4 worm cellular contexts compared by ENCODE assay signal in genomic region chrV:9273587-9273986, ce11.
TF ChIP-seq lines count a peak whose summit lies in the region.

No protein-coding gene starts in this region.

TF ChIP-seq in whole organism, L2 larva, 48 proteins besides CTCF, POLR2A, EP300 and RAD21 (continues in another document):
- TF ChIP-seq ceh-82 (tag; optimal IDR thresholded peaks at IDR 0.05; lab: Kevin White, UChicago) = peak; percentile 66
- no peak for TF ChIP-seq mbf-1 (tag; optimal IDR thresholded peaks at IDR 0.05; lab: Kevin White, UChicago)
- TF ChIP-seq nhr-6 (tag; optimal IDR thresholded peaks at IDR 0.05; lab: Kevin White, UChicago) = peak; percentile 81
- TF ChIP-seq skn-1 (tag; optimal IDR thresholded peaks at IDR 0.05; lab: Kevin White, UChicago) = no peak
- peak; percentile 86 for TF ChIP-seq zag-1 (tag; optimal IDR thresholded peaks at IDR 0.05; lab: Kevin White, UChicago)
- peak; percentile 26 for TF ChIP-seq nhr-25 (tag; optimal IDR thresholded peaks at IDR 0.05; lab: Kevin White, UChicago)
- peak; percentile 70 for TF ChIP-seq lin-13 (GFP tag; optimal IDR thresholded peaks at IDR 0.05; lab: Kevin White, UChicago)
- TF ChIP-seq unc-39 (tag; optimal IDR thresholded peaks at IDR 0.05; lab: Kevin White, UChicago) = peak; percentile 68
- peak; percentile 76 for TF ChIP-seq mab-5 (tag; optimal IDR thresholded peaks at IDR 0.05; lab: Kevin White, UChicago)
- peak; percentile 52 for TF ChIP-seq fos-1 (tag; optimal IDR thresholded peaks at IDR 0.05; lab: Kevin White, UChicago)
- TF ChIP-seq blmp-1 (tag; optimal IDR thresholded peaks at IDR 0.05; lab: Kevin White, UChicago; ENCODE audit: insufficient read depth) = peak; percentile 21
- peak; percentile 86 for TF ChIP-seq sem-4 (tag; optimal IDR thresholded peaks at IDR 0.05; lab: Kevin White, UChicago)
- TF ChIP-seq unc-55 (GFP tag; optimal IDR thresholded peaks at IDR 0.05; lab: Kevin White, UChicago) = peak; percentile 93
- TF ChIP-seq C34F6.9 (tag; optimal IDR thresholded peaks at IDR 0.05; lab: Kevin White, UChicago) = peak; percentile 74
- no peak for TF ChIP-seq nhr-12 (tag; optimal IDR thresholded peaks at IDR 0.05; lab: Kevin White, UChicago)
- no peak for TF ChIP-seq dmd-4 (tag; optimal IDR thresholded peaks at IDR 0.05; lab: Kevin White, UChicago)
- no peak for TF ChIP-seq ZK546.5 (tag; optimal IDR thresholded peaks at IDR 0.05; lab: Kevin White, UChicago)
- no peak for TF ChIP-seq elt-1 (tag; optimal IDR thresholded peaks at IDR 0.05; lab: Kevin White, UChicago)
- TF ChIP-seq egl-27 (tag; optimal IDR thresholded peaks at IDR 0.05; lab: Kevin White, UChicago) = peak; percentile 7
- TF ChIP-seq unc-62 (GFP tag; optimal IDR thresholded peaks at IDR 0.05; lab: Kevin White, UChicago) = no peak
- TF ChIP-seq R02D3.7 (tag; optimal IDR thresholded peaks at IDR 0.05; lab: Kevin White, UChicago) = no peak
- peak; percentile 17 for TF ChIP-seq nhr-21 (tag; optimal IDR thresholded peaks at IDR 0.05; lab: Kevin White, UChicago)
- TF ChIP-seq lin-11 (tag; optimal IDR thresholded peaks at IDR 0.05; lab: Kevin White, UChicago) = peak; percentile 17

TF ChIP-seq in whole organism, L4 larva, 104 proteins besides CTCF, POLR2A, EP300 and RAD21 (continues in another document):
- TF ChIP-seq tag-97 (GFP tag; IDR thresholded peaks at IDR 0.05; lab: Robert Waterston, UW) (no peak), mep-1 (tag; optimal IDR thresholded peaks at IDR 0.05; lab: Kevin White, UChicago) (peak; percentile 74), dpl-1 (GFP tag; optimal IDR thresholded peaks at IDR 0.05; lab: Kevin White, UChicago) (peak; percentile 16), lin-15B (tag; optimal IDR thresholded peaks at IDR 0.05; lab: Kevin White, UChicago) (no peak), tra-1 (GFP tag; IDR thresholded peaks at IDR 0.05; lab: Robert Waterston, UW) (0 out of 2 replicates have a peak, but pooled peaks have one; percentile 23), dve-1 (tag; optimal IDR thresholded peaks at IDR 0.05; lab: Kevin White, UChicago; ENCODE audit: insufficient read depth) (peak; percentile 61), lin-13 (GFP tag; optimal IDR thresholded peaks at IDR 0.05; lab: Kevin White, UChicago) (no peak), nhr-28 (tag; optimal IDR thresholded peaks at IDR 0.05; lab: Kevin White, UChicago) (peak; percentile 94), nhr-102 (tag; optimal IDR thresholded peaks at IDR 0.05; lab: Kevin White, UChicago) (no peak), Y48G9A.11 (GFP tag; IDR thresholded peaks at IDR 0.05; lab: Robert Waterston, UW) (no peak), lin-39 (tag; optimal IDR thresholded peaks at IDR 0.05; lab: Kevin White, UChicago) (no peak), nhr-11 (tag; optimal IDR thresholded peaks at IDR 0.05; lab: Kevin White, UChicago) (peak; percentile 59), unc-130 (GFP tag; optimal IDR thresholded peaks at IDR 0.05; lab: Kevin White, UChicago) (no peak), daf-19 (GFP tag; conservative IDR thresholded peaks at IDR 0.05; lab: Robert Waterston, UW) (no peak), daf-16 (GFP tag; optimal IDR thresholded peaks at IDR 0.05; lab: Kevin White, UChicago) (peak in 1 of 2 experiments; percentile 46), daf-16 (tag; optimal IDR thresholded peaks at IDR 0.05; lab: Kevin White, UChicago) (no peak), dmd-6 (GFP tag; IDR thresholded peaks at IDR 0.05; lab: Robert Waterston, UW) (peak; percentile 54), mxl-3 (GFP tag; optimal IDR thresholded peaks at IDR 0.05; lab: Kevin White, UChicago) (peak; percentile 66), F37D6.2 (tag; optimal IDR thresholded peaks at IDR 0.05; lab: Kevin White, UChicago) (no peak), mes-2 (tag; optimal IDR thresholded peaks at IDR 0.05; lab: Kevin White, UChicago; ENCODE audit: poor library complexity, severe bottlenecking) (peak; percentile 46), madf-9 (GFP tag; conservative IDR thresholded peaks at IDR 0.05; lab: Robert Waterston, UW) (no peak), aha-1 (tag; lab: Kevin White, UChicago) (peak; percentile 91), ctbp-1 (GFP tag; IDR thresholded peaks at IDR 0.05; lab: Robert Waterston, UW) (peak; percentile 81), ceh-20 (GFP tag; IDR thresholded peaks at IDR 0.05; lab: Robert Waterston, UW) (0 out of 2 replicates have a peak, but pooled peaks have one; percentile 43)

TF ChIP-seq in whole organism, late embryonic, 69 proteins besides CTCF, POLR2A, EP300 and RAD21 (continues in another document):
- TF ChIP-seq hlh-15 (tag; optimal IDR thresholded peaks at IDR 0.05; lab: Kevin White, UChicago) (no peak), lim-6 (tag; optimal IDR thresholded peaks at IDR 0.05; lab: Kevin White, UChicago) (no peak), pha-2 (tag; optimal IDR thresholded peaks at IDR 0.05; lab: Kevin White, UChicago) (no peak), sox-2 (GFP tag; IDR thresholded peaks at IDR 0.05; lab: Robert Waterston, UW) (no peak), madf-2 (tag; optimal IDR thresholded peaks at IDR 0.05; lab: Kevin White, UChicago) (no peak), npax-4 (tag; optimal IDR thresholded peaks at IDR 0.05; lab: Kevin White, UChicago) (no peak), C08G9.2 (tag; optimal IDR thresholded peaks at IDR 0.05; lab: Kevin White, UChicago) (peak; percentile 43), K09A11.1 (tag; optimal IDR thresholded peaks at IDR 0.05; lab: Kevin White, UChicago; ENCODE audit: insufficient read depth) (no peak), unc-42 (tag; optimal IDR thresholded peaks at IDR 0.05; lab: Kevin White, UChicago) (peak; percentile 56), mec-3 (tag; optimal IDR thresholded peaks at IDR 0.05; lab: Kevin White, UChicago; ENCODE audit: borderline replicate concordance) (no peak), hlh-8 (tag; optimal IDR thresholded peaks at IDR 0.05; lab: Kevin White, UChicago) (no peak), sox-4 (tag; optimal IDR thresholded peaks at IDR 0.05; lab: Kevin White, UChicago) (no peak), ceh-22 (tag; optimal IDR thresholded peaks at IDR 0.05; lab: Kevin White, UChicago) (no peak), pros-1 (tag; optimal IDR thresholded peaks at IDR 0.05; lab: Kevin White, UChicago) (no peak), unc-86 (tag; optimal IDR thresholded peaks at IDR 0.05; lab: Kevin White, UChicago) (no peak), ceh-19 (GFP tag; optimal IDR thresholded peaks at IDR 0.05; lab: Kevin White, UChicago) (peak; percentile 7), ceh-34 (tag; optimal IDR thresholded peaks at IDR 0.05; lab: Kevin White, UChicago) (peak; percentile 32), ceh-48 (tag; optimal IDR thresholded peaks at IDR 0.05; lab: Kevin White, UChicago) (no peak), ceh-18 (tag; optimal IDR thresholded peaks at IDR 0.05; lab: Kevin White, UChicago) (peak; percentile 66), lin-11 (tag; optimal IDR thresholded peaks at IDR 0.05; lab: Kevin White, UChicago) (no peak), unc-55 (GFP tag; optimal IDR thresholded peaks at IDR 0.05; lab: Kevin White, UChicago) (peak; percentile 26), ahr-1 (tag; optimal IDR thresholded peaks at IDR 0.05; lab: Kevin White, UChicago) (no peak), T23F11.4 (GFP tag; optimal IDR thresholded peaks at IDR 0.05; lab: Kevin White, UChicago) (no peak), ets-4 (tag; optimal IDR thresholded peaks at IDR 0.05; lab: Kevin White, UChicago) (no peak), nfya-1 (tag; optimal IDR thresholded peaks at IDR 0.05; lab: Kevin White, UChicago) (peak; percentile 69), ztf-16 (tag; optimal IDR thresholded peaks at IDR 0.05; lab: Kevin White, UChicago) (no peak), tbx-2 (tag; optimal IDR thresholded peaks at IDR 0.05; lab: Kevin White, UChicago) (peak; percentile 59)

TF ChIP-seq in whole organism, mixed stage, embryonic, 35 proteins besides CTCF, POLR2A, EP300 and RAD21 (continues in another document):
- TF ChIP-seq flh-1 (GFP tag; optimal IDR thresholded peaks at IDR 0.05; lab: Kevin White, UChicago) (no peak), nhr-12 (tag; optimal IDR thresholded peaks at IDR 0.05; lab: Kevin White, UChicago) (no peak), M03D4.4 (tag; optimal IDR thresholded peaks at IDR 0.05; lab: Kevin White, UChicago) (peak; percentile 40), unc-120 (tag; optimal IDR thresholded peaks at IDR 0.05; lab: Kevin White, UChicago; ENCODE audit: poor library complexity, severe bottlenecking) (peak; percentile 49), unc-62 (GFP tag; optimal IDR thresholded peaks at IDR 0.05; lab: Kevin White, UChicago) (peak; percentile 42), blmp-1 (tag; optimal IDR thresholded peaks at IDR 0.05; lab: Kevin White, UChicago) (no peak), nhr-76 (tag; optimal IDR thresholded peaks at IDR 0.05; lab: Kevin White, UChicago) (no peak), lsy-2 (tag; optimal IDR thresholded peaks at IDR 0.05; lab: Kevin White, UChicago) (peak; percentile 7), drap-1 (GFP tag; optimal IDR thresholded peaks at IDR 0.05; lab: Kevin White, UChicago) (no peak), ceh-39 (tag; optimal IDR thresholded peaks at IDR 0.05; lab: Kevin White, UChicago) (no peak), zip-8 (tag; optimal IDR thresholded peaks at IDR 0.05; lab: Kevin White, UChicago) (no peak), ceh-83 (GFP tag; optimal IDR thresholded peaks at IDR 0.05; lab: Kevin White, UChicago) (peak; percentile 17), elt-3 (tag; optimal IDR thresholded peaks at IDR 0.05; lab: Kevin White, UChicago) (no peak), pha-4 (tag; optimal IDR thresholded peaks at IDR 0.05; lab: Kevin White, UChicago) (peak; percentile 10), ham-2 (GFP tag; optimal IDR thresholded peaks at IDR 0.05; lab: Kevin White, UChicago) (no peak), mls-2 (tag; optimal IDR thresholded peaks at IDR 0.05; lab: Kevin White, UChicago) (peak; percentile 72), nhr-28 (tag; optimal IDR thresholded peaks at IDR 0.05; lab: Kevin White, UChicago) (no peak), unc-39 (tag; optimal IDR thresholded peaks at IDR 0.05; lab: Kevin White, UChicago) (no peak), bed-3 (GFP tag; optimal IDR thresholded peaks at IDR 0.05; lab: Kevin White, UChicago) (no peak), mab-5 (tag; optimal IDR thresholded peaks at IDR 0.05; lab: Kevin White, UChicago) (no peak), cnd-1 (tag; optimal IDR thresholded peaks at IDR 0.05; lab: Kevin White, UChicago) (no peak), elt-1 (tag; optimal IDR thresholded peaks at IDR 0.05; lab: Kevin White, UChicago; ENCODE audit: borderline replicate concordance, insufficient read depth) (no peak), snpc-4 (tag; optimal IDR thresholded peaks at IDR 0.05; lab: Kevin White, UChicago) (no peak), ces-1 (GFP tag; optimal IDR thresholded peaks at IDR 0.05; lab: Kevin White, UChicago) (peak; percentile 47), ceh-43 (GFP tag; optimal IDR thresholded peaks at IDR 0.05; lab: Kevin White, UChicago) (no peak), hlh-1 (tag; optimal IDR thresholded peaks at IDR 0.05; lab: Kevin White, UChicago) (peak; percentile 67), nhr-2 (tag; optimal IDR thresholded peaks at IDR 0.05; lab: Kevin White, UChicago) (no peak), sptf-1 (tag; optimal IDR thresholded peaks at IDR 0.05; lab: Kevin White, UChicago) (peak; percentile 65), ztf-11 (tag; optimal IDR thresholded peaks at IDR 0.05; lab: Kevin White, UChicago) (no peak), tbx-8 (GFP tag; optimal IDR thresholded peaks at IDR 0.05; lab: Kevin White, UChicago) (no peak)
